Fruit fly (Drosophila melanogaster) whole organism, embryonic: Measurements from ENCODE around the gene Ugt49B2.

Source experiments
- Bgb ChIP-seq: fragments of 200-800 bp; sonication (Bioruptor generic); IDR thresholded peaks from 2 replicates; pipeline ENCODE4 v1.3.6; 2022; ENCODE audit warnings: missing biosample characterization, missing genetic modification characterization; ENCODE audit not compliant: partially characterized antibody
- CG12219 ChIP-seq: fragments of 200-800 bp; sonication (Bioruptor generic); optimal IDR thresholded peaks from 3 replicates; lab custom pipeline; 2018; ENCODE audit warnings: missing biosample characterization, mild to moderate bottlenecking, missing genetic modification characterization
- CG15011 ChIP-seq: fragments of 200-800 bp; sonication (Bioruptor generic); optimal IDR thresholded peaks from 3 replicates; lab custom pipeline; 2018; ENCODE audit warnings: missing biosample characterization, mild to moderate bottlenecking, missing genetic modification characterization
- CG15696 ChIP-seq: fragments of 200-800 bp; sonication (Bioruptor generic); optimal IDR thresholded peaks from 2 replicates; lab custom pipeline; 2019; ENCODE audit warnings: missing biosample characterization, mild to moderate bottlenecking, missing genetic modification characterization, moderate library complexity
- CG17328 ChIP-seq: fragments of 200-800 bp; sonication (Bioruptor generic); IDR thresholded peaks from 2 replicates; pipeline ENCODE4 v1.3.6; 2022; ENCODE audit warnings: missing biosample characterization, missing genetic modification characterization
- CG17829 ChIP-seq: fragments of 200-800 bp; optimal IDR thresholded peaks from 2 replicates; lab custom pipeline; 2019; ENCODE audit warnings: missing biosample characterization, mild to moderate bottlenecking, missing genetic modification characterization, moderate library complexity
- CG31365 ChIP-seq: fragments of 200-800 bp; sonication (Bioruptor generic); optimal IDR thresholded peaks from 2 replicates; lab custom pipeline; 2018; ENCODE audit warnings: missing biosample characterization, mild to moderate bottlenecking, missing genetic modification characterization
- CG3163 ChIP-seq: fragments of 200-800 bp; sonication (Bioruptor generic); optimal IDR thresholded peaks from 3 replicates; lab custom pipeline; 2016; ENCODE audit warnings: missing biosample characterization, missing genetic modification characterization
- CG33557 ChIP-seq: fragments of 200-800 bp; sonication (Bioruptor generic); optimal IDR thresholded peaks from 2 replicates; lab custom pipeline; 2019; ENCODE audit warnings: missing biosample characterization, mild to moderate bottlenecking, missing genetic modification characterization, moderate library complexity
- CG4424 ChIP-seq: fragments of 200-800 bp; sonication (Bioruptor generic); optimal IDR thresholded peaks from 3 replicates; lab custom pipeline; 2016; ENCODE audit warnings: missing biosample characterization, missing genetic modification characterization
- CG5180 ChIP-seq: fragments of 200-800 bp; sonication (Bioruptor generic); optimal IDR thresholded peaks from 3 replicates; lab custom pipeline; 2017; ENCODE audit warnings: missing biosample characterization, missing genetic modification characterization, mild to moderate bottlenecking, moderate library complexity, missing genetic modification reagents
- CG6254 ChIP-seq: fragments of 200-800 bp; sonication (Bioruptor generic); optimal IDR thresholded peaks from 3 replicates; lab custom pipeline; 2017; ENCODE audit warnings: mild to moderate bottlenecking, missing biosample characterization, missing genetic modification reagents, missing genetic modification characterization
- CG8765 ChIP-seq: fragments of 200-800 bp; sonication (Bioruptor generic); IDR thresholded peaks from 2 replicates; pipeline ENCODE4 v1.3.6; 2022; ENCODE audit warnings: missing biosample characterization, missing genetic modification characterization
- D ChIP-seq, 2 experiments: fragments of 200-800 bp in 1 of 2; fragments of >200 bp in 1 of 2; sonication (Bioruptor generic) in 1 of 2; optimal IDR thresholded peaks; 2 replicates in 1 of 2; 3 replicates in 1 of 2; lab custom pipeline; 2017; ENCODE audit warnings: mild to moderate bottlenecking in 1 of 2, missing biosample characterization in 1 of 2, missing genetic modification characterization in 1 of 2, missing genetic modification reagents in 1 of 2
- Deaf1 ChIP-seq: fragments of 200-800 bp; optimal IDR thresholded peaks from 3 replicates; lab custom pipeline; 2019; ENCODE audit warnings: missing biosample characterization, mild to moderate bottlenecking, missing genetic modification characterization, moderate library complexity
- Dll ChIP-seq: fragments of 200-800 bp; sonication (Bioruptor generic); IDR thresholded peaks from 4 replicates; pipeline ENCODE4 v1.3.6; 2022; ENCODE audit warnings: missing biosample characterization, missing genetic modification characterization; ENCODE audit not compliant: partially characterized antibody
- Jarid2 ChIP-seq: fragments of 200-800 bp; sonication (Bioruptor generic); optimal IDR thresholded peaks from 3 replicates; lab custom pipeline; 2017; ENCODE audit warnings: mild to moderate bottlenecking, missing biosample characterization, missing genetic modification reagents, missing genetic modification characterization
- Med ChIP-seq: fragments of 200-800 bp; sonication (Bioruptor generic); peaks from one replicate; lab custom pipeline; 2016; ENCODE audit warnings: missing biosample characterization, missing genetic modification characterization, mild to moderate bottlenecking, inconsistent platforms, moderate library complexity
- NFAT ChIP-seq: fragments of 200-800 bp; sonication (Bioruptor generic); IDR thresholded peaks from 2 replicates; pipeline ENCODE4 v1.3.6; 2022; ENCODE audit warnings: missing biosample characterization, missing genetic modification characterization
- Nf-YA ChIP-seq: fragments of 200-800 bp; sonication (Bioruptor generic); IDR thresholded peaks from 2 replicates; pipeline ENCODE4 v1.3.6; 2022; ENCODE audit warnings: missing biosample characterization, missing genetic modification characterization
- Nf-YB ChIP-seq: fragments of 200-800 bp; sonication (Bioruptor generic); optimal IDR thresholded peaks from 3 replicates; lab custom pipeline; 2019; ENCODE audit warnings: missing biosample characterization, mild to moderate bottlenecking, missing genetic modification characterization, moderate library complexity
- Nf-YC ChIP-seq: fragments of 200-800 bp; optimal IDR thresholded peaks from 3 replicates; lab custom pipeline; 2019; ENCODE audit warnings: missing biosample characterization, mild to moderate bottlenecking, missing genetic modification characterization, moderate library complexity
- Ravus ChIP-seq: fragments of 200-800 bp; sonication (Bioruptor generic); IDR thresholded peaks from 2 replicates; pipeline ENCODE4 v1.3.6; 2022; ENCODE audit warnings: missing biosample characterization, missing genetic modification characterization
- Sox100B ChIP-seq: fragments of 200-800 bp; sonication (Bioruptor generic); optimal IDR thresholded peaks from 3 replicates; lab custom pipeline; 2018; ENCODE audit warnings: missing biosample characterization, mild to moderate bottlenecking, missing genetic modification characterization
- bbx ChIP-seq: fragments of 200-800 bp; sonication (Bioruptor generic); IDR thresholded peaks from 2 replicates; pipeline ENCODE4 v1.3.6; 2022; ENCODE audit warnings: missing biosample characterization, missing genetic modification characterization; ENCODE audit not compliant: partially characterized antibody
- bsh ChIP-seq, 2 experiments: fragments of 200-800 bp; sonication (Bioruptor generic); optimal IDR thresholded peaks; 2 replicates each; lab custom pipeline; 2017 to 2018; ENCODE audit warnings: mild to moderate bottlenecking in 2 of 2, missing biosample characterization in 2 of 2, missing genetic modification characterization in 2 of 2, moderate library complexity in 1 of 2
- cad ChIP-seq: fragments of >200 bp; optimal IDR thresholded peaks from 2 replicates; lab custom pipeline; 2017; ENCODE audit warnings: missing biosample characterization, missing genetic modification characterization
- crol ChIP-seq: fragments of 200-800 bp; sonication (Bioruptor generic); IDR thresholded peaks from 2 replicates; pipeline ENCODE4 v1.3.6; 2022; ENCODE audit warnings: missing biosample characterization, missing genetic modification characterization
- oc ChIP-seq: fragments of 200-800 bp; sonication (Bioruptor generic); optimal IDR thresholded peaks from 2 replicates; lab custom pipeline; 2018; ENCODE audit warnings: missing biosample characterization, mild to moderate bottlenecking, missing genetic modification characterization, moderate library complexity
- otp ChIP-seq: fragments of 200-800 bp; sonication (Bioruptor generic); IDR thresholded peaks from 3 replicates; pipeline ENCODE4, ENCODE4 v1.3.6; 2022; ENCODE audit warnings: missing biosample characterization, missing genetic modification characterization
- phol ChIP-seq: fragments of 200-800 bp; sonication (Bioruptor generic); optimal IDR thresholded peaks from 3 replicates; lab custom pipeline; 2018; ENCODE audit warnings: missing biosample characterization, mild to moderate bottlenecking, missing genetic modification characterization, moderate library complexity
- pros ChIP-seq: fragments of 200-800 bp; sonication (Bioruptor generic); optimal IDR thresholded peaks from 3 replicates; lab custom pipeline; 2019; ENCODE audit warnings: missing biosample characterization, mild to moderate bottlenecking, missing genetic modification characterization, moderate library complexity
- tll ChIP-seq, 2 experiments: fragments of 200-800 bp in 1 of 2; fragments of >200 bp in 1 of 2; sonication (Bioruptor generic) in 1 of 2; optimal IDR thresholded peaks; 2 replicates each; lab custom pipeline; 2017 to 2019; ENCODE audit warnings: missing biosample characterization in 2 of 2, missing genetic modification characterization in 2 of 2, mild to moderate bottlenecking in 1 of 2, moderate library complexity in 1 of 2
- wdn ChIP-seq: fragments of 200-800 bp; sonication (Bioruptor generic); IDR thresholded peaks from 2 replicates; pipeline ENCODE4 v1.3.6; 2022; ENCODE audit warnings: missing biosample characterization, missing genetic modification characterization
- z ChIP-seq: fragments of 200-800 bp; sonication (Bioruptor generic); IDR thresholded peaks from 3 replicates; pipeline ENCODE4 v1.3.6; 2022; ENCODE audit warnings: missing biosample characterization, missing genetic modification characterization

Gene Ugt49B2

dm6 chr3R:21388564-21388963 lies 11.0 kb downstream of the Ugt49B2 start, which contains the start of gene bap:
Gene bap, plus strand, starts transcription at chr3R:21388880.
- TF ChIP-seq NFAT (peak; percentile 12; the same call in 1 of the 2 replicates), CG8765 (GFP tag; lab: Robert Waterston, UW) (no peak), CG15696 (tag; lab: Kevin White, UChicago) (no peak), Jarid2 (GFP tag; lab: Kevin White, UChicago) (peak; percentile 19), z (GFP tag; lab: Robert Waterston, UW) (peak; percentile 96), Nf-YB (peak; percentile 94), Med (GFP tag; lab: Kevin White, UChicago) (peak; percentile 2), Nf-YC (tag; lab: Kevin White, UChicago) (peak; percentile 89)
- TF ChIP-seq, all 482 proteins: peak for 6

- no peak for TF ChIP-seq CG33557 (GFP tag; lab: Kevin White, UChicago)
- peak; percentile 87 for TF ChIP-seq D (optimal IDR thresholded peaks at IDR 0.05; lab: Kevin White, UChicago)
- no peak for TF ChIP-seq D (GFP tag; optimal IDR thresholded peaks at IDR 0.05; lab: Kevin White, UChicago)
- TF ChIP-seq bbx (GFP tag; lab: Robert Waterston, UW), result peak; percentile 46; the same call in 1 of the 2 replicates
- TF ChIP-seq Deaf1 (tag; lab: Kevin White, UChicago), result peak; percentile 53
- TF ChIP-seq Nf-YB, result peak; percentile 99
- no peak for TF ChIP-seq CG5180 (GFP tag; lab: Kevin White, UChicago)
- TF ChIP-seq phol (tag; lab: Kevin White, UChicago), result peak; percentile 23
- peak; percentile 67 for TF ChIP-seq pros (GFP tag; lab: Kevin White, UChicago)
- TF ChIP-seq Dll (GFP tag; lab: Robert Waterston, UW), result no peak
- TF ChIP-seq CG6254, result no peak
- TF ChIP-seq CG31365, result no peak
- no peak for TF ChIP-seq bsh (GFP tag; optimal IDR thresholded peaks at IDR 0.05; lab: Kevin White, UChicago)
- TF ChIP-seq CG3163 (GFP tag; lab: Kevin White, UChicago), result no peak
- TF ChIP-seq CG17328 (GFP tag; lab: Robert Waterston, UW), result 0 out of 2 replicates have a peak, but pooled peaks have one; percentile 23
- TF ChIP-seq otp, result no peak
- peak; percentile 48; the same call in 1 of the 2 replicates for TF ChIP-seq Nf-YA (GFP tag; lab: Robert Waterston, UW)
- peak; percentile 11 for TF ChIP-seq oc (tag; lab: Kevin White, UChicago)
- TF ChIP-seq cad (GFP tag; lab: Kevin White, UChicago), result peak; percentile 6
- no peak for TF ChIP-seq Ravus (GFP tag; lab: Robert Waterston, UW)
- TF ChIP-seq Bgb, result peak; percentile 15; the same call in 1 of the 2 replicates
- TF ChIP-seq tll (GFP tag; optimal IDR thresholded peaks at IDR 0.05; lab: Kevin White, UChicago), result peak in 1 of 2 experiments; percentile 85
- TF ChIP-seq wdn (GFP tag; lab: Robert Waterston, UW), result no peak
- TF ChIP-seq CG12219 (GFP tag; lab: Kevin White, UChicago), result no peak
- no peak for TF ChIP-seq CG4424 (GFP tag; lab: Kevin White, UChicago)
- no peak for TF ChIP-seq CG17829 (tag; lab: Kevin White, UChicago)
- peak; percentile 96 for TF ChIP-seq Nf-YC (tag; lab: Kevin White, UChicago)
- TF ChIP-seq z (GFP tag; lab: Robert Waterston, UW), result peak; percentile 98
- TF ChIP-seq Sox100B, result no peak
- TF ChIP-seq crol (GFP tag; lab: Robert Waterston, UW), result 0 out of 2 replicates have a peak, but pooled peaks have one; percentile 36
- no peak for TF ChIP-seq CG15011 (GFP tag; lab: Kevin White, UChicago)
These were observed 12.1 kb downstream of the Ugt49B2 start for dm6 chr3R:21387356-21387980.
